Fruit fly (Drosophila melanogaster): ENCODE data around the gene CG14610.
A peak's percentile ranks its signal among the peaks of the same experiment; 100 is the strongest.

CG14610 gene

DNA sequence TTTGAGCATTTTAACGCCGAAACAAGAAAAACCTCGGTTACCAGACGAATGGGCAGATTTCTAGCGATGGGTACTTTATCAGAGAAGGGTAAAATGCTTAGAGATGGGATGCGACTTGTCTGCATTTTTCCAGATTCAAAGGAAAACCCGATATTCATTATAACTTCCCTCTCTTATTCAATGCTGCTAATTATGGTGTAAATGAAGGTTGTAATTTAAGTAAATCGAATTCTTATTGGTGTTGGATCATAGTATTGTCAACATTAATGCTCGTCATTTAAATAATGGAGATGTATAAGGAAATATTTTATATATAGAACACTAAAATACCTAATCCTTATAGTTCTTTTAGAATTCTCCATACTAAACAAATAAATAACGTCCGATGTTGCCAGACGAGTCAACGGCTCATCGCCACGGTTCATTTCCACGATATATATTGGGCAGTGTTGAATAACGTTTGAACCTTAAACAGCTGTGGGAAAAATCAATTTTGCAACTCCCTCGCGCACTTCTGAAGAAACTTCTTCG is 19.9 kb downstream of the CG14610 start, which contains the start of the genes Alh and CG10098 (continued):
- TF ChIP-seq CG14860 (GFP tag; IDR thresholded peaks at IDR 0.05; ENCODE audit: partially characterized antibody), result peak; percentile 63
- TF ChIP-seq ind (GFP tag; optimal IDR thresholded peaks at IDR 0.05), result peak; percentile 92
- peak; percentile 90 for TF ChIP-seq Dbx (GFP tag; IDR thresholded peaks at IDR 0.05)
- peak; percentile 87 for TF ChIP-seq CG1647 (GFP tag; optimal IDR thresholded peaks at IDR 0.05)
- TF ChIP-seq crol (GFP tag; IDR thresholded peaks at IDR 0.05), result no peak
- no peak for TF ChIP-seq CG7987 (GFP tag; optimal IDR thresholded peaks at IDR 0.05)
- TF ChIP-seq toy (GFP tag; IDR thresholded peaks at IDR 0.05), result 0 out of 2 replicates have a peak, but pooled peaks have one; percentile 45
- TF ChIP-seq CG5180 (GFP tag; optimal IDR thresholded peaks at IDR 0.05), result peak; percentile 40
- TF ChIP-seq Gug (GFP tag; IDR thresholded peaks at IDR 0.05), result peak; percentile 94
- peak; percentile 73 for TF ChIP-seq CG7372 (GFP tag; IDR thresholded peaks at IDR 0.05)
- peak; percentile 87 for TF ChIP-seq CG9876 (GFP tag; optimal IDR thresholded peaks at IDR 0.05)
- TF ChIP-seq CG14050 (GFP tag; IDR thresholded peaks at IDR 0.05), result peak; percentile 48; the same call in 2 of the 3 replicates
- peak; percentile 88 for TF ChIP-seq az2 (GFP tag; optimal IDR thresholded peaks at IDR 0.05)
- TF ChIP-seq psq (GFP tag; optimal IDR thresholded peaks at IDR 0.05), result peak; percentile 41
- TF ChIP-seq Mrtf (GFP tag; IDR thresholded peaks at IDR 0.05), result peak; percentile 82; the same call in 2 of the 3 replicates
- no peak; the same call in 1 of the 2 replicates for TF ChIP-seq ap (GFP tag; IDR thresholded peaks at IDR 0.05)
- peak; percentile 46 for TF ChIP-seq Oaz (GFP tag; IDR thresholded peaks at IDR 0.05)
- 0 out of 2 replicates have a peak, but pooled peaks have one; percentile 34 for TF ChIP-seq ro (GFP tag; IDR thresholded peaks at IDR 0.05)
- TF ChIP-seq dysf (GFP tag; IDR thresholded peaks at IDR 0.05), result peak; percentile 81
- no peak for TF ChIP-seq ash1 (GFP tag; optimal IDR thresholded peaks at IDR 0.05)
- TF ChIP-seq Adf1 (GFP tag; IDR thresholded peaks at IDR 0.05), result no peak
- peak; percentile 36; the same call in 1 of the 3 replicates for TF ChIP-seq CG6175 (GFP tag; IDR thresholded peaks at IDR 0.05)
- peak; percentile 86 for TF ChIP-seq CG32532 (GFP tag; IDR thresholded peaks at IDR 0.05)
- TF ChIP-seq CG3838 (GFP tag; optimal IDR thresholded peaks at IDR 0.05), result peak; percentile 61
- TF ChIP-seq unc-4 (GFP tag; IDR thresholded peaks at IDR 0.05; ENCODE audit: partially characterized antibody), result peak; percentile 60; the same call in 1 of the 2 replicates
- peak; percentile 80 for TF ChIP-seq CG11504 (tag; optimal IDR thresholded peaks at IDR 0.05)
- TF ChIP-seq Lpt (GFP tag; optimal IDR thresholded peaks at IDR 0.05), result no peak
- no peak for TF ChIP-seq CG6254 (GFP tag; optimal IDR thresholded peaks at IDR 0.05)
- peak; percentile 54 for TF ChIP-seq B-H1 (GFP tag; IDR thresholded peaks at IDR 0.05)
- peak; percentile 63; the same call in 2 of the 3 replicates for TF ChIP-seq CG34224 (GFP tag; IDR thresholded peaks at IDR 0.05; ENCODE audit: partially characterized antibody)
- TF ChIP-seq Dad (GFP tag; optimal IDR thresholded peaks at IDR 0.05), result peak; percentile 83
- TF ChIP-seq pzg (GFP tag; optimal IDR thresholded peaks at IDR 0.05), result peak; percentile 64
- TF ChIP-seq ase (GFP tag; IDR thresholded peaks at IDR 0.05), result peak; percentile 68; the same call in 1 of the 3 replicates
- TF ChIP-seq CG30403 (GFP tag; optimal IDR thresholded peaks at IDR 0.05), result peak; percentile 96
- no peak for TF ChIP-seq CG11695 (GFP tag; IDR thresholded peaks at IDR 0.05)
- peak; percentile 83 for TF ChIP-seq grau (tag; optimal IDR thresholded peaks at IDR 0.05)
- TF ChIP-seq ewg (GFP tag; optimal IDR thresholded peaks at IDR 0.05), result peak; percentile 51
- TF ChIP-seq CG6854 (GFP tag; optimal IDR thresholded peaks at IDR 0.05), result no peak
- TF ChIP-seq Xrp1 (GFP tag; IDR thresholded peaks at IDR 0.05), result peak; percentile 68; the same call in 1 of the 2 replicates
- no peak; the same call in 1 of the 2 replicates for TF ChIP-seq Gsc (GFP tag; IDR thresholded peaks at IDR 0.05)
- peak; percentile 54 for TF ChIP-seq CG2875 (GFP tag; optimal IDR thresholded peaks at IDR 0.05)
- TF ChIP-seq Hr51 (GFP tag; optimal IDR thresholded peaks at IDR 0.05), result peak; percentile 74 to 90
- TF ChIP-seq fd96Cb (tag; optimal IDR thresholded peaks at IDR 0.05), result peak; percentile 73
- TF ChIP-seq sna (GFP tag; IDR thresholded peaks at IDR 0.05; ENCODE audit: partially characterized antibody), result peak; percentile 55
- peak; percentile 65; the same call in 1 of the 2 replicates for TF ChIP-seq klu (GFP tag; IDR thresholded peaks at IDR 0.05)
- TF ChIP-seq CG11696 (GFP tag; IDR thresholded peaks at IDR 0.05), result peak; percentile 49; the same call in 1 of the 2 replicates
- TF ChIP-seq caup (GFP tag; optimal IDR thresholded peaks at IDR 0.05; ENCODE audit: severe bottlenecking), result peak; percentile 44
- TF ChIP-seq CG9797 (GFP tag; optimal IDR thresholded peaks at IDR 0.05), result peak; percentile 36
- peak; percentile 6 for TF ChIP-seq Sry-β (GFP tag; optimal IDR thresholded peaks at IDR 0.05)
